Fruit fly (Drosophila melanogaster) whole organism, embryonic: ENCODE data around the gene par-6.

Experiments used
- ATbp ChIP-seq: fragments of 200-800 bp; sonication (Bioruptor generic); optimal IDR thresholded peaks from 2 replicates; lab custom pipeline; 2017; ENCODE audit warnings: missing biosample characterization, mild to moderate bottlenecking, missing genetic modification characterization, missing genetic modification reagents
- CG11085 ChIP-seq: fragments of 200-800 bp; sonication (Bioruptor generic); IDR thresholded peaks from 2 replicates; pipeline ENCODE4 v1.3.6; 2022; ENCODE audit warnings: missing biosample characterization, missing genetic modification characterization
- CG11456 ChIP-seq: fragments of 200-800 bp; sonication (Bioruptor generic); IDR thresholded peaks from 3 replicates; pipeline ENCODE4 v1.3.6; 2022; ENCODE audit warnings: missing biosample characterization, missing genetic modification characterization
- CG11696 ChIP-seq: fragments of 200-800 bp; sonication (Bioruptor generic); IDR thresholded peaks from 2 replicates; pipeline ENCODE4 v1.3.6; 2022; ENCODE audit warnings: missing biosample characterization, missing genetic modification characterization
- CG12104 ChIP-seq: fragments of 200-800 bp; sonication (Bioruptor generic); optimal IDR thresholded peaks from 3 replicates; lab custom pipeline; 2016; ENCODE audit warnings: missing biosample characterization, missing genetic modification characterization
- CG13296 ChIP-seq: fragments of 200-800 bp; sonication (Bioruptor generic); optimal IDR thresholded peaks from 3 replicates; lab custom pipeline; 2018; ENCODE audit warnings: missing biosample characterization, mild to moderate bottlenecking, missing genetic modification characterization
- CG15011 ChIP-seq: fragments of 200-800 bp; sonication (Bioruptor generic); optimal IDR thresholded peaks from 3 replicates; lab custom pipeline; 2018; ENCODE audit warnings: missing biosample characterization, mild to moderate bottlenecking, missing genetic modification characterization
- CG17359 ChIP-seq: fragments of 200-800 bp; sonication (Bioruptor generic); optimal IDR thresholded peaks from 3 replicates; lab custom pipeline; 2018; ENCODE audit warnings: missing biosample characterization, mild to moderate bottlenecking, missing genetic modification characterization, moderate library complexity
- CG18764 ChIP-seq: fragments of 200-800 bp; sonication (Bioruptor generic); optimal IDR thresholded peaks from 3 replicates; lab custom pipeline; 2016; ENCODE audit warnings: missing biosample characterization, missing genetic modification characterization
- CG2199 ChIP-seq: fragments of 200-800 bp; sonication (Bioruptor generic); IDR thresholded peaks from 3 replicates; pipeline ENCODE4 v1.3.6; 2022; ENCODE audit warnings: missing biosample characterization, missing genetic modification characterization
- CG30020 ChIP-seq: fragments of 200-800 bp; optimal IDR thresholded peaks from 2 replicates; lab custom pipeline; 2019; ENCODE audit warnings: missing biosample characterization, mild to moderate bottlenecking, missing genetic modification characterization, moderate library complexity
- CG32772 ChIP-seq: fragments of 200-800 bp; sonication (Bioruptor generic); IDR thresholded peaks from 2 replicates; pipeline ENCODE4 v1.3.6; 2022; ENCODE audit warnings: missing biosample characterization, missing genetic modification characterization
- CG4707 ChIP-seq: fragments of 200-800 bp; sonication (Bioruptor generic); optimal IDR thresholded peaks from 2 replicates; lab custom pipeline; 2018; ENCODE audit warnings: missing biosample characterization, mild to moderate bottlenecking, missing genetic modification characterization, moderate library complexity
- CG6654 ChIP-seq: fragments of 200-800 bp; sonication (Bioruptor generic); optimal IDR thresholded peaks from 2 replicates; lab custom pipeline; 2017; ENCODE audit warnings: missing biosample characterization, mild to moderate bottlenecking, missing genetic modification characterization
- CG6854 ChIP-seq: fragments of 200-800 bp; sonication (Bioruptor generic); optimal IDR thresholded peaks from 3 replicates; lab custom pipeline; 2017; ENCODE audit warnings: missing biosample characterization, mild to moderate bottlenecking, missing genetic modification characterization
- CG9437 ChIP-seq: fragments of 200-800 bp; sonication (Bioruptor generic); optimal IDR thresholded peaks from 2 replicates; lab custom pipeline; 2018; ENCODE audit warnings: missing biosample characterization, mild to moderate bottlenecking, missing genetic modification characterization
- CG9727 ChIP-seq: fragments of 200-800 bp; sonication (Bioruptor generic); optimal IDR thresholded peaks from 3 replicates; lab custom pipeline; 2017; ENCODE audit warnings: missing biosample characterization, mild to moderate bottlenecking, missing genetic modification characterization
- Ets97D ChIP-seq: fragments of 200-800 bp; sonication (Bioruptor generic); optimal IDR thresholded peaks from 3 replicates; lab custom pipeline; 2016; ENCODE audit warnings: missing biosample characterization, missing genetic modification characterization
- Hsf ChIP-seq: fragments of 200-800 bp; sonication (Bioruptor generic); optimal IDR thresholded peaks from 3 replicates; lab custom pipeline; 2016; ENCODE audit warnings: missing biosample characterization, missing genetic modification characterization
- Jarid2 ChIP-seq: fragments of 200-800 bp; sonication (Bioruptor generic); optimal IDR thresholded peaks from 3 replicates; lab custom pipeline; 2017; ENCODE audit warnings: mild to moderate bottlenecking, missing biosample characterization, missing genetic modification reagents, missing genetic modification characterization
- PHDP ChIP-seq: fragments of 200-800 bp; sonication (Bioruptor generic); optimal IDR thresholded peaks from 3 replicates; lab custom pipeline; 2018; ENCODE audit warnings: missing biosample characterization, mild to moderate bottlenecking, missing genetic modification characterization, moderate library complexity
- Rx ChIP-seq: fragments of 200-800 bp; sonication (Bioruptor generic); IDR thresholded peaks from 2 replicates; pipeline ENCODE4 v1.3.6; 2022; ENCODE audit warnings: missing biosample characterization, missing genetic modification characterization
- Sry-β ChIP-seq: fragments of 200-800 bp; sonication (Bioruptor generic); optimal IDR thresholded peaks from 2 replicates; lab custom pipeline; 2018; ENCODE audit warnings: missing biosample characterization, mild to moderate bottlenecking, missing genetic modification characterization, moderate library complexity
- abd-A ChIP-seq: fragments of 200-800 bp; sonication (Bioruptor generic); optimal IDR thresholded peaks from 3 replicates; lab custom pipeline; 2019; ENCODE audit warnings: missing biosample characterization, mild to moderate bottlenecking, missing genetic modification characterization, moderate library complexity
- ara ChIP-seq: fragments of 200-800 bp; sonication (Bioruptor generic); IDR thresholded peaks from 2 replicates; pipeline ENCODE4 v1.3.6; 2022; ENCODE audit warnings: missing biosample characterization, missing genetic modification characterization
- az2 ChIP-seq: fragments of 200-800 bp; sonication (Bioruptor generic); optimal IDR thresholded peaks from 3 replicates; lab custom pipeline; 2016; ENCODE audit warnings: missing biosample characterization, missing genetic modification characterization
- bcd ChIP-seq: fragments of 200-800 bp; sonication (Bioruptor generic); optimal IDR thresholded peaks from 2 replicates; lab custom pipeline; 2017; ENCODE audit warnings: missing biosample characterization, mild to moderate bottlenecking, missing genetic modification characterization
- bsh ChIP-seq, 2 experiments: fragments of 200-800 bp; sonication (Bioruptor generic); optimal IDR thresholded peaks; 2 replicates each; lab custom pipeline; 2017 to 2018; ENCODE audit warnings: mild to moderate bottlenecking in 2 of 2, missing biosample characterization in 2 of 2, missing genetic modification characterization in 2 of 2, moderate library complexity in 1 of 2
- caup ChIP-seq: fragments of 200-800 bp; sonication (Bioruptor generic); optimal IDR thresholded peaks from 3 replicates; lab custom pipeline; 2017; ENCODE audit warnings: missing biosample characterization, mild to moderate bottlenecking, missing genetic modification characterization, moderate library complexity; ENCODE audit not compliant: severe bottlenecking
- ci ChIP-seq: fragments of 200-800 bp; sonication (Bioruptor generic); IDR thresholded peaks from 3 replicates; pipeline ENCODE4 v1.3.6; 2022; ENCODE audit warnings: missing biosample characterization, missing genetic modification characterization
- dmrt99B ChIP-seq: fragments of 200-800 bp; sonication (Bioruptor generic); optimal IDR thresholded peaks from 2 replicates; lab custom pipeline; 2018; ENCODE audit warnings: missing biosample characterization, mild to moderate bottlenecking, missing genetic modification characterization, moderate library complexity
- gem ChIP-seq: fragments of 200-800 bp; sonication (Bioruptor generic); optimal IDR thresholded peaks from 2 replicates; lab custom pipeline; 2019; ENCODE audit warnings: missing biosample characterization, mild to moderate bottlenecking, missing genetic modification characterization, moderate library complexity
- grn ChIP-seq: fragments of 200-800 bp; sonication (Bioruptor generic); optimal IDR thresholded peaks from 3 replicates; lab custom pipeline; 2017; ENCODE audit warnings: missing biosample characterization, missing genetic modification characterization
- her ChIP-seq: fragments of 200-800 bp; sonication (Bioruptor generic); optimal IDR thresholded peaks from 2 replicates; lab custom pipeline; 2016; ENCODE audit warnings: missing biosample characterization, missing genetic modification characterization
- knrl ChIP-seq: fragments of 200-800 bp; sonication (Bioruptor generic); IDR thresholded peaks from 3 replicates; pipeline ENCODE4 v1.3.6; 2022; ENCODE audit warnings: missing biosample characterization, missing genetic modification characterization; ENCODE audit not compliant: partially characterized antibody
- lbe ChIP-seq: fragments of 200-800 bp; sonication (Bioruptor generic); optimal IDR thresholded peaks from 2 replicates; lab custom pipeline; 2016; ENCODE audit warnings: missing biosample characterization, mild to moderate bottlenecking, missing genetic modification characterization
- odd ChIP-seq: fragments of 200-800 bp; sonication (Bioruptor generic); optimal IDR thresholded peaks from 2 replicates; lab custom pipeline; 2017; ENCODE audit warnings: missing biosample characterization, mild to moderate bottlenecking, missing genetic modification characterization
- pan ChIP-seq, 4 experiments: fragments of >200 bp in 3 of 4; fragments of 200-800 bp in 1 of 4; sonication (Bioruptor generic) in 1 of 4; optimal IDR thresholded peaks in 3 of 4; IDR thresholded peaks in 1 of 4; 2 replicates each; pipeline versions ENCODE4 v1.3.6 to Lab custom; 2017 to 2022; ENCODE audit warnings: missing biosample characterization in 2 of 4, missing genetic modification characterization in 2 of 4, mixed read lengths in 1 of 4
- peb ChIP-seq: fragments of 200-800 bp; sonication (Bioruptor generic); IDR thresholded peaks from 2 replicates; pipeline ENCODE4 v1.3.6; 2022; ENCODE audit warnings: missing biosample characterization, missing genetic modification characterization
- pzg ChIP-seq: fragments of 200-800 bp; sonication (Bioruptor generic); optimal IDR thresholded peaks from 3 replicates; lab custom pipeline; 2018; ENCODE audit warnings: missing biosample characterization, mild to moderate bottlenecking, missing genetic modification characterization, moderate library complexity
- rib ChIP-seq: fragments of 200-800 bp; sonication (Bioruptor generic); IDR thresholded peaks from 2 replicates; pipeline ENCODE4 v1.3.6; 2022; ENCODE audit warnings: missing biosample characterization, missing genetic modification characterization
- row ChIP-seq: fragments of 200-800 bp; sonication (Bioruptor generic); IDR thresholded peaks from 3 replicates; pipeline ENCODE4 v1.3.6; 2022; ENCODE audit warnings: missing biosample characterization, missing genetic modification characterization
- sim ChIP-seq: fragments of 200-800 bp; sonication (Bioruptor generic); IDR thresholded peaks from 2 replicates; pipeline ENCODE4 v1.3.6; 2022; ENCODE audit warnings: missing biosample characterization, missing genetic modification characterization
- stc ChIP-seq: fragments of 200-800 bp; sonication (Bioruptor generic); IDR thresholded peaks from 2 replicates; pipeline ENCODE4 v1.3.6; 2022; ENCODE audit warnings: missing biosample characterization, missing genetic modification characterization
- stwl ChIP-seq: fragments of 200-800 bp; sonication (Bioruptor generic); optimal IDR thresholded peaks from 3 replicates; lab custom pipeline; 2018; ENCODE audit warnings: missing biosample characterization, mild to moderate bottlenecking, missing genetic modification characterization, moderate library complexity
- sug ChIP-seq: fragments of 200-800 bp; optimal IDR thresholded peaks from 2 replicates; lab custom pipeline; 2019; ENCODE audit warnings: missing biosample characterization, mild to moderate bottlenecking, missing genetic modification characterization, moderate library complexity
- trh ChIP-seq: fragments of 200-800 bp; sonication (Bioruptor generic); optimal IDR thresholded peaks from 2 replicates; lab custom pipeline; 2016; ENCODE audit warnings: missing biosample characterization, missing genetic modification characterization
- wor ChIP-seq: fragments of 200-800 bp; sonication (Bioruptor generic); IDR thresholded peaks from 2 replicates; pipeline ENCODE4 v1.3.6; 2022; ENCODE audit warnings: missing biosample characterization, missing genetic modification characterization

Gene par-6

DNA sequence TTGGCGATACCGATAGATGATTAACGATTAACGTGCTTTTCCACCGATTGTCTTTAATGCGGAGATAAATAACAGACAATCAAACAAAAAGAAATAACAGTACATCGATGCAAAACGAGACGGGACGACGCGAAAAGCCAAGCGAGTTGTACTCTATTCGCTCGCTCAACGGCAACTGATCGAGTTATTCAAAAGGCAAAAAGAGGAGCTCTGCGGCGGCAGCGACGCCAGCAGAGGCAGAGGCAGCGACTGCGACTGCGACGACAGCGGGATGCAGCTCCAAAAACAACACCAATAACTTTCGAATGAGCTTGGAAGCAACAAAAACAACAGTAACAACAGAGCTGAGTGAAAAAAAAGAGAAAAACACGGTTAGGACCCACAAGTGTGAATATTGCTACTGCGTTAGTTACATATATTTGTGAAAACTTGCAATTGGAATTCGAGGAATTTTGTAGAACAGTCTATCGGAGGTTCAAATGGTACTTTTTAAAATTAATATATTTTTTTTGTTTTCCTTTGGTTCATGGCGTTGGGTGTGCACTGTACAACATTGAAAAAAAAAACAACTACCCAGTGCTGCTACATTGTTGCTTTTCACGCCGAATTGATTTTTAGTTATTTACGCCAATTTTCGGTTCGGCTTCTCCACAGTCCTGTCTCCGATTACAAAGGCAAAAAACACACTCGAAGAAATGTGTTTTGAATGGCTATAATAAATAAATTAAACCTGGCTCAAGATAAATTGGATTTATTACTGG, 20.2 kb upstream of the par-6 start (continued):
- TF ChIP-seq stc (GFP tag; lab: Robert Waterston, UW) (peak; percentile 83), CG30020 (tag; lab: Kevin White, UChicago) (no peak), wor (GFP tag; lab: Robert Waterston, UW) (peak; percentile 78), CG2199 (0 out of 3 replicates have a peak, but pooled peaks have one; percentile 50), bsh (GFP tag; optimal IDR thresholded peaks at IDR 0.05; lab: Kevin White, UChicago) (peak; percentile 75 to 88), bcd (GFP tag; lab: Kevin White, UChicago) (peak; percentile 40), gem (tag; lab: Kevin White, UChicago) (peak; percentile 71), CG18764 (no peak), CG15011 (peak; percentile 47), Hsf (GFP tag; lab: Kevin White, UChicago) (peak; percentile 62), sim (GFP tag; lab: Robert Waterston, UW) (peak; percentile 49; the same call in 1 of the 2 replicates), caup (GFP tag; lab: Kevin White, UChicago) (no peak), abd-A (tag; lab: Kevin White, UChicago) (peak; percentile 23), CG9437 (GFP tag; lab: Kevin White, UChicago) (peak; percentile 43), CG4707 (GFP tag; lab: Kevin White, UChicago) (peak; percentile 26), CG17359 (tag; lab: Kevin White, UChicago) (peak; percentile 83), CG9727 (GFP tag; lab: Kevin White, UChicago) (peak; percentile 47), grn (GFP tag; lab: Kevin White, UChicago) (peak; percentile 4), pan (optimal IDR thresholded peaks at IDR 0.05; lab: Kevin White, UChicago) (no peak), pan (GFP tag; optimal IDR thresholded peaks at IDR 0.05 in 1 of 2, IDR thresholded peaks at IDR 0.05 in 1 of 2) (peak in 1 of 2 experiments; percentile 86), CG13296 (peak; percentile 19), ATbp (peak; percentile 70), knrl (GFP tag; lab: Robert Waterston, UW) (no peak), her (GFP tag; lab: Kevin White, UChicago) (no peak), sug (tag; lab: Kevin White, UChicago) (no peak), rib (GFP tag; lab: Robert Waterston, UW) (peak; percentile 38; the same call in 1 of the 2 replicates), CG12104 (GFP tag; lab: Kevin White, UChicago) (peak; percentile 52), PHDP (tag; lab: Kevin White, UChicago) (peak; percentile 41), az2 (peak; percentile 61), row (GFP tag; lab: Robert Waterston, UW) (peak; percentile 88), lbe (GFP tag; lab: Kevin White, UChicago) (peak; percentile 84), CG11456 (GFP tag; lab: Robert Waterston, UW) (peak; percentile 73; the same call in 1 of the 3 replicates), CG32772 (GFP tag; lab: Robert Waterston, UW) (peak; percentile 90), Sry-β (GFP tag; lab: Kevin White, UChicago) (peak; percentile 77), ci (GFP tag; lab: Robert Waterston, UW) (peak; percentile 91), odd (GFP tag; lab: Kevin White, UChicago) (peak; percentile 36), ara (GFP tag; lab: Robert Waterston, UW) (peak; percentile 82), peb (GFP tag; lab: Robert Waterston, UW) (peak; percentile 86), dmrt99B (tag; lab: Kevin White, UChicago) (peak; percentile 83), trh (GFP tag; lab: Kevin White, UChicago) (no peak), CG11696 (GFP tag; lab: Robert Waterston, UW) (no peak; the same call in 1 of the 2 replicates), Jarid2 (GFP tag; lab: Kevin White, UChicago) (no peak), CG6654 (GFP tag; lab: Kevin White, UChicago) (no peak), CG11085 (GFP tag; lab: Robert Waterston, UW) (peak; percentile 38; the same call in 1 of the 2 replicates), CG6854 (GFP tag; lab: Kevin White, UChicago) (no peak), pzg (no peak), Rx (GFP tag; lab: Robert Waterston, UW) (peak; percentile 75), stwl (peak; percentile 16), Ets97D (no peak)
